Fruit fly (Drosophila melanogaster) whole organism: ENCODE data around the gene CG6163.
A peak's percentile ranks its signal among the peaks of the same experiment; 100 is the strongest.

Source experiments
- CG8478 ChIP-seq: fragments of >200 bp; optimal IDR thresholded peaks from 2 replicates; lab custom pipeline; 2018; ENCODE audit warnings: inconsistent platforms
- Dll ChIP-seq: fragments of >200 bp; optimal IDR thresholded peaks from 2 replicates; lab custom pipeline; 2017
- EcR ChIP-seq, 2 experiments: fragments of >200 bp; optimal IDR thresholded peaks; 2 replicates each; lab custom pipeline; 2017; ENCODE audit warnings: missing biosample characterization in 2 of 2, missing genetic modification characterization in 2 of 2, missing genetic modification reagents in 2 of 2
- pan ChIP-seq: fragments of >200 bp; optimal IDR thresholded peaks from 2 replicates; lab custom pipeline; 2017
- psq ChIP-seq: fragments of >200 bp; optimal IDR thresholded peaks from 2 replicates; lab custom pipeline; 2017
- usp ChIP-seq: fragments of >200 bp; optimal IDR thresholded peaks from 2 replicates; lab custom pipeline; 2017; ENCODE audit warnings: missing biosample characterization, missing genetic modification characterization, mixed read lengths

CG6163 gene

DNA sequence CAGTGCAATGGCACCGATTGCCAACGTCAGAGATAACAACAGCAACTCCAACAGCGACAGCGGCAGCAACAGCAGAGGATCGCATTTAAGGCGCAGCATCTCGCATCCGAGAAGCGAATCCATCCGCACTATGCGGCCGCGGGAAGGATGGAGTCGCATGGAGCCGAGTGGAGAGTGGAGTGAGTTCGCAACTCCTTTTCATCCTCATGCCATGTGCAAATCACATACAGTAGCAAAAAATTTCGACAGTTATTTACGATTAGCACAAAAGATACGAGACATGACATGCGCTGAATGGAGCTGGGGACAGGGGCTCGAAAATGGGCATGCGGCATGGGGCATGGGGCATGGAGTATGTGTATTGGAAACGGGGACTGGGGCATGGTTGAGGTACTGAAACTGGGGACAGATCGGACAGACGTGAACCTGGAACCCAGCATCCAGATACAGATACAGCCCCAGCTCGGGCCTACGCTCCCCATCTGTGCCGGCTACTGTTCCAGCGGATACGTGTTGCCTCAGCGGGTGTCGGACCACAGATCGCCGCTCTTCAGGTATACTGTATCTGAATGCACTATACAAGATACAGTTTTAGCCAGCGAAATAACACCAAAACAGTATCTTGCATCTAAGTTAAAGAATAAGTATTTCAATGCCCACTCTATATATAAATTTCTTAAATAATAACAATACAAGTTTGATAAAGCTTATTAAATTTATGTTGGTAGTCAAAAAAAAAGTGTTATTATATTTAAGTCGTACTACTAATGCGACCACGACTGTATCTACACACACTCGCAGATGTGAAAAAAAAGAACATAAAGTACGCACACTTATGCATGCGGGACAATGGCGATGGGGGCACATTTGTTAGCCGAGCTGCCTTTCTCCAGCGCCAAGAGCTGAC, 5.3 kb upstream of the CG6163 start:
- no peak for TF ChIP-seq psq (lab: Kevin White, UChicago)
- TF ChIP-seq pan: no peak
- TF ChIP-seq CG8478: no peak
- no peak for TF ChIP-seq usp
- TF ChIP-seq EcR (GFP tag; optimal IDR thresholded peaks at IDR 0.05; lab: Kevin White, UChicago): no peak
- TF ChIP-seq Dll (lab: Kevin White, UChicago): no peak

DNA sequence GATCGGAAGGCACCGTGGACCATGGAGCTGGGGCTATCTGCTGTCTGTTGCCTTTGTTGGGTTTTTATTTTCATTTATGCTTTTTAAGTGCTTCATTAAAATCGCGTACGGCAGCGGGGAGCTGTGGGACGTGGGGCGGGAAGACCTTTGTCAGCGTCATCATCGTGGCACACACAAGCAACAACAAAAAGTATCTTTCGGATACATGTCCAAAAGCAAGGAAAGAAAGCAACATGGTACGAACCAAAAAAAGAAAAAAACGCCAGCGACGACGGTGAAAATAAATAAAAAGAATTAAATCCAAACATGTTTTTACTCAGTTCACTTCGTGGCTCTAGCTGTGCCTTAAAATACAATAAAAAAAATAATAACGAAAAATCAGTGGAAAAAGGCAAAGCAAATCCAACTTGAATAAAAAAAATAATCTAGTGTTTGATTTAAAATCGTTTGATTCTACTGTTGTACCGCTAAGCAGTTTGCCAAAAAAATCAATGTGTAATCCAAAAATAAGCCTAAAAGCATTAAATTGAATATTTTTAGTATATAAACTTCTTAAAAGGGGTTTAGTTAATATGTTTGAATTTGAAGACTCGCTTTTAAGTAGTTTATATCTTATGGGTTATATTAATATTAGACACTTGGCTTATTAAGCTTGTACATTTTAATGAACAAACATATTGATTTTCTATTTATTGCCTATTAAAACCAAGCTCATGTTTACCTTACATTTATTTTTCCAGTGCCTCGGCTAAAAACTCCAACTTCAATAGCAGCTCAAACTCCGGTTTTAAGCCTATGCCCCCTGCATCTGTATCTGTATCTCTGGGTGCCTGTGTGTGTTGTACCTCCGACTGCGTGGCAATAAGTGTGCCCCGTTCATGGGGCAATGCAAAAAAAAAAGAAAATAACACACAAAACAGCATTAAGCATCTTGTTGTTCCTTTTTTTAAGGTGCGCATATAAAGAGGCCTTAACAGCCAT, 3.9 kb upstream of the CG6163 start:
- TF ChIP-seq pan: no peak
- TF ChIP-seq usp: no peak
- TF ChIP-seq psq (lab: Kevin White, UChicago): no peak
- no peak for TF ChIP-seq CG8478
- no peak for TF ChIP-seq Dll (lab: Kevin White, UChicago)
- TF ChIP-seq EcR (GFP tag; optimal IDR thresholded peaks at IDR 0.05; lab: Kevin White, UChicago): no peak

DNA sequence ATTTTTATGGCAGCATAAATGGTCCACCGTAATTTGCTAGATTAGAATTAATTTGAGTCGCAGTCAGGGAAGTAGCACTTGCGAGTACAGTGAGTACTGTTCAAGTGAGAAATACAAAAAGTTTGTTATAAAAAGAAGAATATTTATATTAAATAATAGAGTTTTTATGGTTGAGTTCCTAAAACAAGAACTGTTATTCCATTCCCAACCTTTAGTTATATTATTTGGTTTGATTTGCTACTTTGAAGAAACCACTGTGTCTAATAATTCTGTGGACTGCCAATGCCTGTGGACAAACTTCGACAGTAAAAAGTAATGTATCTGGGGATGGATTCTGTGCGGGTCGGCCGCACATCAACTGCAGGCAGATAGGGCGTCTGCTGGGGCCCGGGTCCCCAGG, 3.1 kb upstream of the CG6163 start:
- TF ChIP-seq CG8478 (no peak), Dll (lab: Kevin White, UChicago) (no peak), usp (no peak), psq (lab: Kevin White, UChicago) (no peak), EcR (GFP tag; optimal IDR thresholded peaks at IDR 0.05; lab: Kevin White, UChicago) (no peak), pan (no peak)

DNA sequence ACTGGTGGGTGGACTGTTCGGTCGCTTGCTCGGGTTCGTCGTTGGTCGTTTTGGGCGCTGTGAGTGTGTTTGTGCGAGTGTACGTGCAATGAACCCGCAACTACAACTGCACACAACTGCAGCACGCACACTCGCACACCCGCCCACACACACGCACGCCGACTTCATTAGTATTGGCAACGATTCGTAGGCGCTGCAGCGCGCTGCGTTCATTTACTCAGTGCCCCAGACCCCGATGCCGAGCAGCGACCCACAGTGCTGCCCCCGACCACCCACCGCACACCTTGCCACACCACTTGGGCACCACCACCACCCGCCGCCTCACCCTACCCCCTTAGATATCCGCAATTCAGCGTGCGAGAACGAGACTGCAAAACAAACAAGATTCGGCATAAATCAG, 1.7 kb upstream of the CG6163 start:
- TF ChIP-seq EcR (GFP tag; optimal IDR thresholded peaks at IDR 0.05; lab: Kevin White, UChicago) (peak in 1 of 2 experiments; percentile 85), CG8478 (no peak)

DNA sequence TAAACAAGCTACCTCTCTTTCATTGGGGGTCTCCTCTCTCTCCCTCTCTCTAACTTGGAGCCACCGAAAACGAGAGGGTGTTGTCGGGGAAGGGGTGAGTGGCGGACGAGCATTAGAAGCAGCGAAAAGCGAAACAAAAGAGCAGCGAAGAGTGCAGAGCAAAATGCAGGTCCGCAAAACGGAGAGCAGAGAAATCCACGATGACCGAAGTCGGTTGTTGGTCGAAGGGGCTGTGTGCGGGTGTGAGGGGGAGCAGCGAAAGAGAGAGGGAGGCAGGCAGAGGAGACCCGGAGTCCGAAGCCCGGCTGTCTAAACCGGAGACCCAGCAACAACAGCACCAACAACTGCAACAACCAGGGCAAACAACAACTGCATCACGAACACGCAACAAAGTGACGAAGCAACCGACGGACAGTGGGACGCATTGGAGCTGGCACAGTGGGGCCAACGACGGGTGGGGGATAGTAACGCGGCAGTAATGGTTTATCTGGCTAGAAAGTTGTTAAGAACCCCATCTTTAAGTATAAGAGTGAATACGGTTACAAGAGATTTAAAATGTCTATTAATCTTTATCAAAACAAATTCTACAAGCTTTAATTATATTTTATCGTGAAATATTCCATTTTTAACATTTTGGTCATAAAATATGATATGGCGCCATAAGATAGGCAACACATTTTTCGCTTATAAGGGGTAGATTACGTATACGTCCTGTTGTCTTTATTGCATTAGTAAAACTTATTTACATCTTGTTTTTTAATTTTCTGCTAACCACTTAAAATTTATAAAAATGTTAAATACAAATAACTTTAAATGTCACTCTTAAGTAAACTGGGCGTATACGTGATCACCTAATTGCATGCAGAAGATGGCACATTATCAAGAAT, 990 bp upstream of the CG6163 start:
- TF ChIP-seq Dll (lab: Kevin White, UChicago) (peak; percentile 60), usp (no peak), EcR (GFP tag; optimal IDR thresholded peaks at IDR 0.05; lab: Kevin White, UChicago) (peak in 1 of 2 experiments; percentile 59), CG8478 (no peak), pan (no peak), psq (lab: Kevin White, UChicago) (no peak)

DNA sequence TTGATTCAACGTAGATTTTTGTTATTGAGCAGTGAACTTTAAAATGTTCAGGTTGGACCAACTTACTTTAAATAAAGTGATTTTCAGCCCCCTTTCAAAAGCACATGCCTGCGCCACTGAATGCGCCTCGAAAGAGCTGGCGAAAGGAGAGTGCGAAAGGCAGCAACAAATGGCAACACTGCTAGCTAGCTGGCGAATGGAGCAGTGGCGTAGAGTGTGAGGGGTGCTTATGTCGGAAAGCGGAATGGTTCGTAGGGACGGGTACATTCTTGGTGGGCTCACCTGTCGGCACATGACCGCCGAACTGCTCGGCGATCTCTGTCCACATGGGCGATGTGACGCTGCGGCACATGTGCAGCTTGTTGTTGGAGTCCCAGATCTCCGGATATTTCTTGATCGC, 358 bp downstream of the CG6163 start:
- TF ChIP-seq Dll (lab: Kevin White, UChicago): no peak
- TF ChIP-seq CG8478: no peak
- no peak for TF ChIP-seq psq (lab: Kevin White, UChicago)
- no peak for TF ChIP-seq pan
- TF ChIP-seq EcR (GFP tag; optimal IDR thresholded peaks at IDR 0.05; lab: Kevin White, UChicago): no peak
- no peak for TF ChIP-seq usp

DNA sequence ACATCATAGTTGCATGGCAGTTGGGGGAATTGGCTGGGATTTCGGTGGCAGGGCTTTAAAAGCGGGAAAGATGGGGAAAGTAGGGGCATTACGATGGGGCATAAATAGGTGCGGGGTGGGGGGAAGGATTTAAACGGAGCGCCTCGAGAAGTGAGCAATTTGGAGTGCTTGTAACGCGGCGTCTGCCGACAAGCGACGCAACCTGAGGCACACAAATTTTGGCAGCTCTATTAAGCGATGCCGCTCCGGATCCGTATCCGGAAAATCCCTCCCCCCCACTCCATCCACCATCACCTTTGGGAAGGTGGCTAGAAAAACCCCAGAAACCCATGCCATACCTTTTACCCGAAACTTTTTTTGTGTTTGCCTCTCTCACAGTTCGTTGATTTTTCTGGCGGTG, 5.1 kb downstream of the CG6163 start:
- no peak for TF ChIP-seq pan
- TF ChIP-seq psq (lab: Kevin White, UChicago): no peak
- no peak for TF ChIP-seq usp
- no peak for TF ChIP-seq CG8478
- no peak for TF ChIP-seq Dll (lab: Kevin White, UChicago)
- TF ChIP-seq EcR (GFP tag; optimal IDR thresholded peaks at IDR 0.05; lab: Kevin White, UChicago): no peak

DNA sequence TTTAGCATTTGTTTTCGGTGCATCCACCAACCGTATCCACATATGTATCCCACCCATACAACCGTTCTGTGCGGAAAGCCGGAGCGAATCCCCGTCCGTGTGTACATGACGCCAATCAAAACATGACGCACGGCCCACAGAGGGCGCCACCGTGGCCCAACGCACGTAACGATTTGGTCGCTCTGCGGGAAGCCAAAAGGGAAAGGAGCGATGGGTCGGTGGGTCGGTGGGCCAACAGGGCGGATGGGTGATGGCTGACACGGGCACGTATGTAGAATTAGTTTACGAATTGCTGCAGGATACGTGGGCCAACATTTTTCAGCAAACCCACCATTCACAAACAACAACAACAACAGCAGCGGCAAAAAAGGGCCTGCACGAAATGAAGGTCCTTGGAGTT, 6.0 kb downstream of the CG6163 start:
- TF ChIP-seq CG8478 (no peak), Dll (lab: Kevin White, UChicago) (no peak), EcR (GFP tag; optimal IDR thresholded peaks at IDR 0.05; lab: Kevin White, UChicago) (no peak), pan (no peak), psq (lab: Kevin White, UChicago) (no peak), usp (no peak)

DNA sequence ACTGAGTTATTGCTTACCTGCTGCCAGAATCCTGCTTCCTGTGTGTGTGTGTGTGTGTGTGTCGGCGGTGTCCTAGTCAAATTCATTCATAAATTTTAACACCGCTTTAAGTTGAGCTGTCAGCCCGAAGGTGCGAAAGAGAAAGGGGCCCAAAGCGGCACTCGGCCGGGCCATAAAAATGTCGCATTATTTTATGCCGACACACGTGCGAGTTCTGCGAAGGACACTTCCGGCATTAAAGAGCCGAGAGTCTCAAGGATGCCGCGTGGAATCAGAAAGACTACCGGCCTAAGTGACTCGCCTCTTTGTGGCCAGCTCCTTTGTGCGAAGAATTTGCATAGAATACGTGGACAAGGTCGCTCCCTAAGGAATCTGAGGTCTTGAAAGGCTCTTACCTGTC, 7.6 kb downstream of the CG6163 start:
- TF ChIP-seq Dll (lab: Kevin White, UChicago) (no peak), usp (no peak), CG8478 (no peak), EcR (GFP tag; optimal IDR thresholded peaks at IDR 0.05; lab: Kevin White, UChicago) (no peak), psq (lab: Kevin White, UChicago) (no peak), pan (no peak)

DNA sequence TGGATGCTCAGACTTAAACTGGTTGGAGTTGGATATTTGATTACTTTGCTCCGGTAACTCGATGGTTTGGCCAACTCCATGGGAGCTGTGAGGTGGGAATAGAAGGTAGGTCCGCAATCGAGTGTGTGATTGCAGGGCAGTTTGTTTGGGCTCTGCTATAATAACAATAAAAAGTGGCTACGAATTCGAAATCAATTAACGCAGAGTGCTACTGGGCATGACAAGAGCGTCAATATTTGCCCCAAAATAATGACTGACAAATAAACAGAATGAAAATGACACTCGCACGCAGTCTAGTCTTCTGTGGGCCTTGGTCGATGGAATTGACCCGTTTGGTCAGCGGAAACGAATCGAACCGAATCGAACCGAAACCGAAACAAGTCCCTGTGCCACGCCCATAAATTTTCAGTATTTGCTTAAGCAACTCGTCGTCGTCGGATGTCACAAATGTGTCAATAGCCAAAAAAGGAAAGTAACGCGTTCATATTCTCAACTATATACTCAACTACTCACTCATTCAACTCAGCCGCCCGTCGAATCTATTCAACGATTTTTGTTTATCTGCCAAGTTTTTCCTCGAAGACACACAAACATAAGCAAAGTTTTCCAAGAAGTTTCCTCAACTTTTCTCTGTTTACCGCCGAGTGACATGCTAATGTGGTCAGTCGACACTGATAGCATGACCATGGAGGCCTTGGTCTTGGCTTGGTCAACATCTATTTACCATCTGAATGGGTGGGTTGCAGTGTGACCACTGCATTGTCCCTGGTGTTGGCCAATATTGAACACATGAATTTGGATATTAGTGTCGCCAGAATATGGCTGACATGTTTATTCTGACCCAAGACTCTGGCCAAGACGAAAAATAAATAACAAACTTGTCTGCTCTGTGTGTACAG, 9.0 kb downstream of the CG6163 start:
- TF ChIP-seq psq (lab: Kevin White, UChicago) (no peak), EcR (GFP tag; optimal IDR thresholded peaks at IDR 0.05; lab: Kevin White, UChicago) (no peak), pan (no peak), CG8478 (no peak), usp (no peak), Dll (lab: Kevin White, UChicago) (no peak)
